Fruit fly (Drosophila melanogaster) whole organism, embryonic: Measurements from ENCODE around the gene CG46465.

ENCODE experiments used
- Awh ChIP-seq: fragments of 200-800 bp; sonication (Bioruptor generic); IDR thresholded peaks from 2 replicates; pipeline ENCODE4, ENCODE4 v1.3.6; 2022; ENCODE audit warnings: missing biosample characterization, missing genetic modification characterization
- B-H2 ChIP-seq: fragments of 200-800 bp; sonication (Bioruptor generic); optimal IDR thresholded peaks from 2 replicates; lab custom pipeline; 2018; ENCODE audit warnings: missing biosample characterization, mild to moderate bottlenecking, missing genetic modification characterization
- Blimp-1 ChIP-seq: fragments of 200-800 bp; sonication (Bioruptor generic); optimal IDR thresholded peaks from 3 replicates; lab custom pipeline; 2018; ENCODE audit warnings: missing biosample characterization, missing genetic modification characterization, mild to moderate bottlenecking, moderate library complexity, missing genetic modification reagents
- C15 ChIP-seq: fragments of 200-800 bp; sonication (Bioruptor generic); IDR thresholded peaks from 3 replicates; pipeline ENCODE4 v1.3.6; 2022; ENCODE audit warnings: missing biosample characterization, missing genetic modification characterization
- CG10147 ChIP-seq: fragments of 200-800 bp; sonication (Bioruptor generic); optimal IDR thresholded peaks from 2 replicates; lab custom pipeline; 2019; ENCODE audit warnings: missing biosample characterization, mild to moderate bottlenecking, missing genetic modification characterization, moderate library complexity
- CG10366 ChIP-seq: fragments of 200-800 bp; sonication (Bioruptor generic); IDR thresholded peaks from 2 replicates; pipeline ENCODE4 v1.3.6; 2022; ENCODE audit warnings: missing biosample characterization, missing genetic modification characterization
- CG10959 ChIP-seq: fragments of 200-800 bp; sonication (Bioruptor generic); IDR thresholded peaks from 2 replicates; pipeline ENCODE4 v1.3.6; 2022; ENCODE audit warnings: missing biosample characterization, missing genetic modification characterization
- CG11398 ChIP-seq: fragments of 200-800 bp; sonication (Bioruptor generic); optimal IDR thresholded peaks from 2 replicates; lab custom pipeline; 2016; ENCODE audit warnings: missing biosample characterization, missing genetic modification characterization
- CG11723 ChIP-seq: fragments of 200-800 bp; sonication (Bioruptor generic); optimal IDR thresholded peaks from 2 replicates; lab custom pipeline; 2017; ENCODE audit warnings: missing biosample characterization, mild to moderate bottlenecking, missing genetic modification characterization
- CG15269 ChIP-seq: fragments of 200-800 bp; sonication (Bioruptor generic); optimal IDR thresholded peaks from 2 replicates; lab custom pipeline; 2018; ENCODE audit warnings: missing biosample characterization, mild to moderate bottlenecking, missing genetic modification characterization, moderate library complexity
- CG1647 ChIP-seq: fragments of 200-800 bp; sonication (Bioruptor generic); optimal IDR thresholded peaks from 3 replicates; lab custom pipeline; 2016; ENCODE audit warnings: missing biosample characterization, missing genetic modification characterization
- CG2129 ChIP-seq: fragments of 200-800 bp; sonication (Bioruptor generic); IDR thresholded peaks from 2 replicates; pipeline ENCODE4 v1.3.6; 2022; ENCODE audit warnings: missing biosample characterization, missing genetic modification characterization; ENCODE audit not compliant: partially characterized antibody
- CG30403 ChIP-seq: fragments of 200-800 bp; sonication (Bioruptor generic); optimal IDR thresholded peaks from 3 replicates; lab custom pipeline; 2016; ENCODE audit warnings: missing biosample characterization, missing genetic modification characterization
- CG31224 ChIP-seq: fragments of 200-800 bp; sonication (Bioruptor generic); IDR thresholded peaks from 2 replicates; pipeline ENCODE4 v1.3.6; 2022; ENCODE audit warnings: missing biosample characterization, missing genetic modification characterization
- CG31365 ChIP-seq: fragments of 200-800 bp; sonication (Bioruptor generic); optimal IDR thresholded peaks from 2 replicates; lab custom pipeline; 2018; ENCODE audit warnings: missing biosample characterization, mild to moderate bottlenecking, missing genetic modification characterization
- CG31388 ChIP-seq: fragments of 200-800 bp; sonication (Bioruptor generic); optimal IDR thresholded peaks from 2 replicates; lab custom pipeline; 2016; ENCODE audit warnings: missing biosample characterization, missing genetic modification characterization
- CG3407 ChIP-seq: fragments of 200-800 bp; sonication (Bioruptor generic); optimal IDR thresholded peaks from 2 replicates; lab custom pipeline; 2018; ENCODE audit warnings: missing biosample characterization, mild to moderate bottlenecking, missing genetic modification characterization
- CG43689 ChIP-seq: fragments of 200-800 bp; sonication (Bioruptor generic); IDR thresholded peaks from 2 replicates; pipeline ENCODE4 v1.3.6; 2022; ENCODE audit warnings: missing biosample characterization, missing genetic modification characterization
- CG5245 ChIP-seq: fragments of 200-800 bp; sonication (Bioruptor generic); optimal IDR thresholded peaks from 3 replicates; lab custom pipeline; 2016; ENCODE audit warnings: missing biosample characterization, missing genetic modification characterization
- CG6854 ChIP-seq: fragments of 200-800 bp; sonication (Bioruptor generic); optimal IDR thresholded peaks from 3 replicates; lab custom pipeline; 2017; ENCODE audit warnings: missing biosample characterization, mild to moderate bottlenecking, missing genetic modification characterization
- CG7745 ChIP-seq: fragments of 200-800 bp; sonication (Bioruptor generic); optimal IDR thresholded peaks from 2 replicates; lab custom pipeline; 2018; ENCODE audit warnings: missing biosample characterization, mild to moderate bottlenecking, missing genetic modification characterization, moderate library complexity
- CG7786 ChIP-seq: fragments of 200-800 bp; sonication (Bioruptor generic); optimal IDR thresholded peaks from 2 replicates; lab custom pipeline; 2016; ENCODE audit warnings: missing biosample characterization, missing genetic modification characterization
- CG7839 ChIP-seq: fragments of 200-800 bp; sonication (Bioruptor generic); optimal IDR thresholded peaks from 3 replicates; lab custom pipeline; 2018; ENCODE audit warnings: missing biosample characterization, mild to moderate bottlenecking, missing genetic modification characterization, moderate library complexity
- CG7987 ChIP-seq: fragments of 200-800 bp; sonication (Bioruptor generic); optimal IDR thresholded peaks from 2 replicates; lab custom pipeline; 2018; ENCODE audit warnings: missing biosample characterization, mild to moderate bottlenecking, missing genetic modification characterization, moderate library complexity
- CoRest ChIP-seq: fragments of 200-800 bp; sonication (Bioruptor generic); optimal IDR thresholded peaks from 3 replicates; lab custom pipeline; 2018; ENCODE audit warnings: missing biosample characterization, mild to moderate bottlenecking, missing genetic modification characterization, moderate library complexity
- E2f2 ChIP-seq: fragments of 200-800 bp; sonication (Bioruptor generic); IDR thresholded peaks from 2 replicates; pipeline ENCODE4 v1.3.6; 2022; ENCODE audit warnings: missing biosample characterization, missing genetic modification characterization
- GATAe ChIP-seq: fragments of 200-800 bp; sonication (Bioruptor generic); conservative IDR thresholded peaks from 2 replicates; pipeline ENCODE4 v1.3.6; 2022; ENCODE audit warnings: missing biosample characterization, missing genetic modification characterization
- Hey ChIP-seq: fragments of 200-800 bp; sonication (Bioruptor generic); optimal IDR thresholded peaks from 3 replicates; lab custom pipeline; 2018; ENCODE audit warnings: missing biosample characterization, mild to moderate bottlenecking, missing genetic modification characterization
- Hmx ChIP-seq: fragments of 200-800 bp; sonication (Bioruptor generic); optimal IDR thresholded peaks from 2 replicates; lab custom pipeline; 2016; ENCODE audit warnings: missing biosample characterization, missing genetic modification characterization
- Oaz ChIP-seq: fragments of 200-800 bp; sonication (Bioruptor generic); IDR thresholded peaks from 2 replicates; pipeline ENCODE4 v1.3.6; 2022; ENCODE audit warnings: missing biosample characterization, missing genetic modification characterization
- Sox100B ChIP-seq: fragments of 200-800 bp; sonication (Bioruptor generic); optimal IDR thresholded peaks from 3 replicates; lab custom pipeline; 2018; ENCODE audit warnings: missing biosample characterization, mild to moderate bottlenecking, missing genetic modification characterization
- Sox102F ChIP-seq: fragments of 200-800 bp; sonication (Bioruptor generic); optimal IDR thresholded peaks from 2 replicates; lab custom pipeline; 2018; ENCODE audit warnings: missing biosample characterization, mild to moderate bottlenecking, missing genetic modification characterization, moderate library complexity
- Stat92E ChIP-seq, 3 experiments: fragments of >200 bp in 2 of 3; fragments of 200-800 bp in 1 of 3; sonication (Bioruptor generic) in 1 of 3; optimal IDR thresholded peaks; 2 replicates each; lab custom pipeline; 2017 to 2019; ENCODE audit warnings: missing biosample characterization in 3 of 3, missing genetic modification characterization in 3 of 3, mild to moderate bottlenecking in 1 of 3, moderate library complexity in 1 of 3
- Usf ChIP-seq: fragments of 200-800 bp; sonication (Bioruptor generic); optimal IDR thresholded peaks from 2 replicates; lab custom pipeline; 2017; ENCODE audit warnings: missing genotype, missing biosample characterization, missing genetic modification characterization
- caup ChIP-seq: fragments of 200-800 bp; sonication (Bioruptor generic); optimal IDR thresholded peaks from 3 replicates; lab custom pipeline; 2017; ENCODE audit warnings: missing biosample characterization, mild to moderate bottlenecking, missing genetic modification characterization, moderate library complexity; ENCODE audit not compliant: severe bottlenecking
- chm ChIP-seq: fragments of 200-800 bp; sonication (Bioruptor generic); IDR thresholded peaks from 2 replicates; pipeline ENCODE4 v1.3.6; 2022; ENCODE audit warnings: missing biosample characterization, missing genetic modification characterization
- croc ChIP-seq: fragments of 200-800 bp; sonication (Bioruptor generic); conservative IDR thresholded peaks from 3 replicates; pipeline ENCODE4 v1.3.6; 2022; ENCODE audit warnings: missing biosample characterization, missing genetic modification characterization
- fd3F ChIP-seq: fragments of 200-800 bp; sonication (Bioruptor generic); optimal IDR thresholded peaks from 2 replicates; lab custom pipeline; 2018; ENCODE audit warnings: missing biosample characterization, mild to moderate bottlenecking, missing genetic modification characterization, moderate library complexity
- gcm2 ChIP-seq: fragments of 200-800 bp; sonication (Bioruptor generic); optimal IDR thresholded peaks from 2 replicates; lab custom pipeline; 2016; ENCODE audit warnings: missing biosample characterization, missing genetic modification characterization
- gro ChIP-seq: fragments of 200-800 bp; sonication (Bioruptor generic); optimal IDR thresholded peaks from 2 replicates; lab custom pipeline; 2016; ENCODE audit warnings: missing biosample characterization, missing genetic modification characterization
- jigr1 ChIP-seq: fragments of 200-800 bp; sonication (Bioruptor generic); IDR thresholded peaks from 3 replicates; pipeline ENCODE4 v1.3.6; 2022; ENCODE audit warnings: missing biosample characterization, missing genetic modification characterization
- mam ChIP-seq: fragments of 200-800 bp; sonication (Bioruptor generic); optimal IDR thresholded peaks from 3 replicates; lab custom pipeline; 2016; ENCODE audit warnings: missing biosample characterization, missing genetic modification characterization
- nau ChIP-seq: fragments of 200-800 bp; sonication (Bioruptor generic); optimal IDR thresholded peaks from 3 replicates; lab custom pipeline; 2017; ENCODE audit warnings: missing biosample characterization, mild to moderate bottlenecking, missing genetic modification characterization, missing genetic modification reagents
- org-1 ChIP-seq: fragments of 200-800 bp; sonication (Bioruptor generic); optimal IDR thresholded peaks from 2 replicates; lab custom pipeline; 2017; ENCODE audit warnings: missing biosample characterization, missing genetic modification characterization
- run ChIP-seq: fragments of 200-800 bp; sonication (Bioruptor generic); optimal IDR thresholded peaks from 3 replicates; lab custom pipeline; 2018; ENCODE audit warnings: missing biosample characterization, mild to moderate bottlenecking, missing genetic modification characterization
- sob ChIP-seq: fragments of 200-800 bp; sonication (Bioruptor generic); IDR thresholded peaks from 2 replicates; pipeline ENCODE4 v1.3.6; 2022; ENCODE audit warnings: missing biosample characterization, missing genetic modification characterization
- tgo ChIP-seq: fragments of 200-800 bp; sonication (Bioruptor generic); IDR thresholded peaks from 3 replicates; pipeline ENCODE4 v1.3.6; 2022; ENCODE audit warnings: missing biosample characterization, missing genetic modification characterization
- vfl ChIP-seq: fragments of 200-800 bp; sonication (Bioruptor generic); optimal IDR thresholded peaks from 2 replicates; lab custom pipeline; 2016; ENCODE audit warnings: missing biosample characterization, missing genetic modification characterization
- wor ChIP-seq: fragments of 200-800 bp; sonication (Bioruptor generic); IDR thresholded peaks from 2 replicates; pipeline ENCODE4 v1.3.6; 2022; ENCODE audit warnings: missing biosample characterization, missing genetic modification characterization

The CG46465 gene

DNA sequence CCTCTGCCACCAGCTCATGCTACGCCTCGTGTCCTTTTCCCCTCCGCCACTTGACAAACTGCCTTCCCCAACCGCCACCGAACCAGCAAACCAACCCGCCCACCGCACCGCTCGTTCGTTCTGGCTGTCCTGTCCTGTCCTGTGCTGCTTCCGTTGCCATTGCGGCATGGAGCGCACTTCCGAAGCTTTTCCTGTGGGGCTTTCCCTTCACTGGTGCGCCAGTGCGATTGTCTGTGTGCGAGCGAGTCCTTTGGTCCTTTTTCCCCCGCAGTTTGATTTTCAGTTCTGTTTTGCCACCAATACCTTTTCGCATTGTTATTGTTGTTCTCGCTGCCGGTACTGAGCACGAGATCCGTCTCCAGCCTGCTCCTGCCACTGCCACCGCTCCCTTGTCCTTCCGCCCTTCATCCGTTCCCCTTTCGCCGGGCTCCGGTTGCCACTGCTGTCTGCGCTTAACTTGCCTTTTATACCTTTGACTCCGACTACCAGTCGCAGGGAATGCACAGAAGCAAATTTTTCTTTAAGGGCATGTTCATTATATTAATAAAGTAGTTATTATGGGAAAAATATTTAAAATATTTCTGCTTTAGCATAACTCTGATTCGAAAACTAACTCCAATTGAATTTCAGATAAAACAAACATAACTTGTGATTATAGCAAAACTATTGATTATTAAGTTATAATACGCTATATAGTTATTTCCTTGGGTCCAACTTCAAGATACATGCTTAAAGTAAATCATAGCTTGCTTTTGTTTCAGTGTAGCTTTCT is 31.9 kb downstream of the CG46465 start (continued):
- TF ChIP-seq Blimp-1 (GFP tag; lab: Kevin White, UChicago), result peak; percentile 60
- TF ChIP-seq Sox102F (GFP tag; lab: Kevin White, UChicago), result peak; percentile 75
- peak; percentile 10 for TF ChIP-seq CG7987
- peak; percentile 67 for TF ChIP-seq B-H2 (GFP tag; lab: Kevin White, UChicago)
- TF ChIP-seq CG10959 (GFP tag; lab: Robert Waterston, UW), result no peak
- no peak for TF ChIP-seq GATAe (GFP tag; lab: Robert Waterston, UW)
- no peak for TF ChIP-seq CG31224
- peak; percentile 41 for TF ChIP-seq CG11723
- peak; percentile 80 for TF ChIP-seq Hey (tag; lab: Kevin White, UChicago)
- TF ChIP-seq croc (GFP tag; lab: Robert Waterston, UW), result no peak; the same call in 2 of the 3 replicates
- TF ChIP-seq CG1647, result no peak
- TF ChIP-seq Oaz (GFP tag; lab: Robert Waterston, UW), result no peak
- no peak for TF ChIP-seq CG31365 (tag; lab: Kevin White, UChicago)
- no peak for TF ChIP-seq jigr1 (GFP tag; lab: Robert Waterston, UW)
- peak; percentile 27; the same call in 1 of the 2 replicates for TF ChIP-seq CG10366 (GFP tag; lab: Robert Waterston, UW)
- no peak for TF ChIP-seq CG2129 (GFP tag; lab: Robert Waterston, UW)
- TF ChIP-seq fd3F (GFP tag; lab: Kevin White, UChicago), result peak; percentile 47
- TF ChIP-seq CG7786 (GFP tag; lab: Kevin White, UChicago), result no peak
- TF ChIP-seq Stat92E (GFP tag; optimal IDR thresholded peaks at IDR 0.05; lab: Kevin White, UChicago), result no peak
- peak; percentile 28; the same call in 1 of the 2 replicates for TF ChIP-seq sob (GFP tag; lab: Robert Waterston, UW)
- TF ChIP-seq vfl (GFP tag; lab: Kevin White, UChicago), result peak; percentile 38
- peak; percentile 9 for TF ChIP-seq Hmx (GFP tag; lab: Kevin White, UChicago)
- TF ChIP-seq run (tag; lab: Kevin White, UChicago), result peak; percentile 38
- peak; percentile 15 for TF ChIP-seq CG3407 (GFP tag; lab: Kevin White, UChicago)
- peak; percentile 25; the same call in 1 of the 2 replicates for TF ChIP-seq E2f2 (GFP tag; lab: Robert Waterston, UW)
- peak; percentile 80 for TF ChIP-seq CG30403 (GFP tag; lab: Kevin White, UChicago)
- TF ChIP-seq nau (GFP tag; lab: Kevin White, UChicago), result peak; percentile 54
- peak; percentile 51 for TF ChIP-seq mam (GFP tag; lab: Kevin White, UChicago)
- no peak for TF ChIP-seq gro (GFP tag; lab: Kevin White, UChicago)
- TF ChIP-seq C15, result no peak
- no peak for TF ChIP-seq CG7745
- TF ChIP-seq CG10147, result peak; percentile 76
- TF ChIP-seq org-1 (GFP tag; lab: Kevin White, UChicago), result peak; percentile 74
- peak; percentile 47; the same call in 1 of the 2 replicates for TF ChIP-seq wor (GFP tag; lab: Robert Waterston, UW)
- peak; percentile 84 for TF ChIP-seq CG15269
- TF ChIP-seq CoRest (tag; lab: Kevin White, UChicago), result peak; percentile 86
- TF ChIP-seq gcm2 (GFP tag; lab: Kevin White, UChicago), result no peak
- TF ChIP-seq CG6854 (GFP tag; lab: Kevin White, UChicago), result peak; percentile 53
- no peak for TF ChIP-seq Awh (GFP tag; lab: Robert Waterston, UW)
- 0 out of 2 replicates have a peak, but pooled peaks have one; percentile 16 for TF ChIP-seq chm (GFP tag; lab: Robert Waterston, UW)
- TF ChIP-seq CG31388 (GFP tag; lab: Kevin White, UChicago), result no peak
- peak; percentile 78 for TF ChIP-seq Sox100B (GFP tag; lab: Kevin White, UChicago)
- TF ChIP-seq CG7839 (tag; lab: Kevin White, UChicago), result peak; percentile 82
- TF ChIP-seq tgo, result peak; percentile 48; the same call in 2 of the 3 replicates
- no peak for TF ChIP-seq CG11398 (GFP tag; lab: Kevin White, UChicago)
- no peak for TF ChIP-seq Usf (GFP tag; lab: Kevin White, UChicago)
- TF ChIP-seq CG43689 (GFP tag; lab: Robert Waterston, UW), result no peak
- TF ChIP-seq caup (GFP tag; lab: Kevin White, UChicago), result peak; percentile 69
- TF ChIP-seq CG5245 (GFP tag; lab: Kevin White, UChicago), result no peak
